Fruit fly (Drosophila melanogaster): ENCODE results near the gene CG16989.

DNA sequence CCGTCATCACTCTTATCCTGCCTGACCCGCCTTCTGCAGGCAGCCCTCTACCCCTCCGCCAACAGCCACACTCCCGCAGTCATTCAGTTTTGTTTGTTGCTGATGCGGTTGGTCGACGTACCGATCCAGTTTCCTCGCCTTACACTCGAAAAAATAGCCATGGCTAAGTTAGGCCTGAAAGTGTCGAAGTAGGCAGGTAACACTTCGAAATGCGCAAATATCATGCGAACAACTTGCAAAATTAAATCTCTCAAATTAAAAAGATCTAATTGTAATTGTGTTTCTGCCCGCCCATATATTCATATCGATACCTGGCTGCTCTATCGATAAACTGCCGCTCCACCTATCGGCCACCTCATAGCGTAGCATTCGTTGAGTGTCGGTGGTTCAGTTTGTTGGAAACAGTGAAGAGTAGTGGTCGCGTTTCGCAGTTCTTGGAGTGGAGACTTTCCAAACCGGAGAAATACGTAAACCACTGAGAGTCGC lies 23.3 kb upstream of the CG16989 start, which contains the start of gene fz3:
- TF ChIP-seq h (optimal IDR thresholded peaks at IDR 0.05) = no peak
- TF ChIP-seq insv (optimal IDR thresholded peaks at IDR 0.05) = no peak
- TF ChIP-seq Sin3A (optimal IDR thresholded peaks at IDR 0.05) = no peak
- no peak for TF ChIP-seq Myc (optimal IDR thresholded peaks at IDR 0.05)
- no peak for TF ChIP-seq psq (optimal IDR thresholded peaks at IDR 0.05)
- TF ChIP-seq ttk (optimal IDR thresholded peaks at IDR 0.05) = no peak
